Fruit fly (Drosophila melanogaster): ENCODE results near the gene Octbeta3R.
A peak's percentile ranks its signal among the peaks of the same experiment; 100 is the strongest.

Gene Octbeta3R

dm6 chr3R:12591672-12592071 is 43.6 kb upstream of the Octbeta3R start (continued):
- TF ChIP-seq slbo (GFP tag; IDR thresholded peaks at IDR 0.05) (peak; percentile 52; the same call in 1 of the 2 replicates), cwo (GFP tag; optimal IDR thresholded peaks at IDR 0.05) (peak; percentile 36), Aef1 (GFP tag; IDR thresholded peaks at IDR 0.05) (0 out of 3 replicates have a peak, but pooled peaks have one; percentile 21), kni (GFP tag; optimal IDR thresholded peaks at IDR 0.05) (no peak), Ptx1 (GFP tag; IDR thresholded peaks at IDR 0.05) (peak; percentile 60; the same call in 1 of the 2 replicates), az2 (GFP tag; optimal IDR thresholded peaks at IDR 0.05) (peak; percentile 9), tgo (GFP tag; IDR thresholded peaks at IDR 0.05) (peak; percentile 46; the same call in 2 of the 3 replicates), CG18619 (GFP tag; optimal IDR thresholded peaks at IDR 0.05) (peak; percentile 18), ro (GFP tag; IDR thresholded peaks at IDR 0.05) (no peak), CG13624 (GFP tag; optimal IDR thresholded peaks at IDR 0.05) (no peak), Gug (GFP tag; IDR thresholded peaks at IDR 0.05) (0 out of 4 replicates have a peak, but pooled peaks have one; percentile 14), bsh (GFP tag; optimal IDR thresholded peaks at IDR 0.05) (no peak), Rfx (GFP tag; IDR thresholded peaks at IDR 0.05) (0 out of 2 replicates have a peak, but pooled peaks have one; percentile 11), Fer3 (tag; optimal IDR thresholded peaks at IDR 0.05) (peak; percentile 32), ewg (GFP tag; optimal IDR thresholded peaks at IDR 0.05) (no peak), CG42726 (GFP tag; IDR thresholded peaks at IDR 0.05; ENCODE audit: partially characterized antibody) (no peak), Oli (tag; optimal IDR thresholded peaks at IDR 0.05) (peak; percentile 48), lola (GFP tag; optimal IDR thresholded peaks at IDR 0.05) (no peak), CG6254 (GFP tag; optimal IDR thresholded peaks at IDR 0.05) (no peak), CG6689 (GFP tag; IDR thresholded peaks at IDR 0.05) (peak; percentile 44), CG10543 (GFP tag; optimal IDR thresholded peaks at IDR 0.05) (no peak), al (GFP tag; IDR thresholded peaks at IDR 0.05) (no peak), Hmr (GFP tag; optimal IDR thresholded peaks at IDR 0.05) (peak; percentile 58), Hsf (GFP tag; optimal IDR thresholded peaks at IDR 0.05) (peak; percentile 23), CG12219 (GFP tag; optimal IDR thresholded peaks at IDR 0.05) (peak; percentile 16), Doc2 (GFP tag; IDR thresholded peaks at IDR 0.05) (no peak), CG17359 (tag; optimal IDR thresholded peaks at IDR 0.05) (peak; percentile 57), ci (GFP tag; IDR thresholded peaks at IDR 0.05) (peak; percentile 51; the same call in 2 of the 3 replicates), fd96Cb (tag; optimal IDR thresholded peaks at IDR 0.05) (peak; percentile 30), Pdp1 (GFP tag; optimal IDR thresholded peaks at IDR 0.05) (peak in 1 of 2 experiments; percentile 13), CoRest (tag; optimal IDR thresholded peaks at IDR 0.05) (peak; percentile 14), HLHmδ (GFP tag; optimal IDR thresholded peaks at IDR 0.05) (no peak), Blimp-1 (GFP tag; optimal IDR thresholded peaks at IDR 0.05) (peak; percentile 33), shn (GFP tag; optimal IDR thresholded peaks at IDR 0.05) (no peak), CG8924 (tag; optimal IDR thresholded peaks at IDR 0.05) (peak; percentile 20), br (optimal IDR thresholded peaks at IDR 0.05) (no peak), CG7839 (tag; optimal IDR thresholded peaks at IDR 0.05) (peak; percentile 56), HHEX (GFP tag; optimal IDR thresholded peaks at IDR 0.05) (peak; percentile 36), CG11723 (GFP tag; optimal IDR thresholded peaks at IDR 0.05) (no peak), CG18599 (GFP tag; optimal IDR thresholded peaks at IDR 0.05) (peak; percentile 79), eve (GFP tag; optimal IDR thresholded peaks at IDR 0.05) (peak in 1 of 2 experiments; percentile 58), NfI (GFP tag; optimal IDR thresholded peaks at IDR 0.05) (peak; percentile 7), E2f1 (GFP tag; IDR thresholded peaks at IDR 0.05) (peak; percentile 28; the same call in 1 of the 2 replicates), CG14441 (GFP tag; IDR thresholded peaks at IDR 0.05) (peak; percentile 36), CTCF (GFP tag; optimal IDR thresholded peaks at IDR 0.05) (no peak), vvl (GFP tag; IDR thresholded peaks at IDR 0.05) (peak; percentile 40), CG7556 (GFP tag; optimal IDR thresholded peaks at IDR 0.05) (peak; percentile 51), CG2889 (GFP tag; IDR thresholded peaks at IDR 0.05) (0 out of 3 replicates have a peak, but pooled peaks have one; percentile 36), CG14014 (GFP tag; IDR thresholded peaks at IDR 0.05) (0 out of 2 replicates have a peak, but pooled peaks have one; percentile 17), lab (GFP tag; optimal IDR thresholded peaks at IDR 0.05) (peak; percentile 72)
